Worm (Caenorhabditis elegans) whole organism, late embryonic: ENCODE data around the gene F56D2.3.

ENCODE experiments used
- C38D4.7 ChIP-seq: fragments of 200-800 bp; sonication (Bioruptor generic); optimal IDR thresholded peaks from 2 replicates; lab custom pipeline; 2018; ENCODE audit warnings: mild to moderate bottlenecking, missing genetic modification characterization, moderate library complexity, missing compliant biosample characterization
- F13H6.1 ChIP-seq: sonication (generic microtip); optimal IDR thresholded peaks from 2 replicates; lab custom pipeline; 2016; ENCODE audit warnings: missing genetic modification characterization, missing compliant biosample characterization
- K02D7.2 ChIP-seq: sonication (generic microtip); optimal IDR thresholded peaks from 2 replicates; lab custom pipeline; 2017; ENCODE audit warnings: mild to moderate bottlenecking, missing genetic modification characterization, missing compliant biosample characterization
- K09A11.1 ChIP-seq: sonication (generic microtip); optimal IDR thresholded peaks from 2 replicates; lab custom pipeline; 2017; ENCODE audit warnings: antibody characterized with exemption, mild to moderate bottlenecking, missing genetic modification characterization, missing compliant biosample characterization; ENCODE audit not compliant: insufficient read depth
- T23F11.4 ChIP-seq: fragments of 200-800 bp; sonication (Bioruptor generic); optimal IDR thresholded peaks from 2 replicates; lab custom pipeline; 2018; ENCODE audit warnings: mild to moderate bottlenecking, missing genetic modification characterization, missing compliant biosample characterization
- Y22D7AL.16 ChIP-seq: sonication (generic microtip); optimal IDR thresholded peaks from 2 replicates; lab custom pipeline; 2016; ENCODE audit warnings: missing genetic modification characterization, missing compliant biosample characterization
- ahr-1 ChIP-seq: sonication (generic microtip); optimal IDR thresholded peaks from 2 replicates; lab custom pipeline; 2016; ENCODE audit warnings: missing genetic modification characterization, missing compliant biosample characterization
- ama-1 ChIP-seq: fragments of 150-350 bp; optimal IDR thresholded peaks from 2 replicates; lab custom pipeline; 2014
- ceh-18 ChIP-seq: sonication (generic microtip); optimal IDR thresholded peaks from 2 replicates; lab custom pipeline; 2016; ENCODE audit warnings: missing genetic modification characterization, missing compliant biosample characterization
- ceh-19 ChIP-seq: fragments of 200-800 bp; sonication (Bioruptor generic); optimal IDR thresholded peaks from 2 replicates; lab custom pipeline; 2018; ENCODE audit warnings: mild to moderate bottlenecking, missing genetic modification characterization, missing compliant biosample characterization
- ceh-22 ChIP-seq: sonication (generic microtip); optimal IDR thresholded peaks from 2 replicates; lab custom pipeline; 2017; ENCODE audit warnings: missing biosample characterization, missing genetic modification characterization
- ceh-24 ChIP-seq: sonication (generic microtip); optimal IDR thresholded peaks from 2 replicates; lab custom pipeline; 2016; ENCODE audit warnings: mild to moderate bottlenecking, missing genetic modification characterization, missing compliant biosample characterization
- ceh-30 ChIP-seq: fragments of 150-350 bp; optimal IDR thresholded peaks from 2 replicates; lab custom pipeline; 2014; ENCODE audit warnings: missing biosample characterization, missing genetic modification characterization
- ceh-31 ChIP-seq: sonication (generic microtip); optimal IDR thresholded peaks from 2 replicates; lab custom pipeline; 2016; ENCODE audit warnings: missing genetic modification characterization, missing compliant biosample characterization
- ceh-34 ChIP-seq: sonication (generic microtip); optimal IDR thresholded peaks from 2 replicates; lab custom pipeline; 2016; ENCODE audit warnings: mild to moderate bottlenecking, missing genetic modification characterization, missing compliant biosample characterization
- ceh-45 ChIP-seq: fragments of 200-800 bp; sonication (Bioruptor generic); IDR thresholded peaks from 2 replicates; pipeline ENCODE4 v1.3.6; 2022; ENCODE audit warnings: missing genetic modification reagents, missing genetic modification characterization, missing compliant biosample characterization
- ceh-48 ChIP-seq: sonication (generic microtip); optimal IDR thresholded peaks from 2 replicates; lab custom pipeline; 2016; ENCODE audit warnings: missing genetic modification characterization, inconsistent platforms, missing compliant biosample characterization
- ceh-9 ChIP-seq: sonication (generic microtip); optimal IDR thresholded peaks from 2 replicates; lab custom pipeline; 2016; ENCODE audit warnings: mild to moderate bottlenecking, missing genetic modification characterization, inconsistent platforms, missing compliant biosample characterization
- dmd-4 ChIP-seq: sonication (generic microtip); optimal IDR thresholded peaks from 2 replicates; lab custom pipeline; 2016; ENCODE audit warnings: borderline replicate concordance, missing genetic modification characterization, missing compliant biosample characterization
- dve-1 ChIP-seq: sonication (generic microtip); optimal IDR thresholded peaks from 2 replicates; lab custom pipeline; 2017; ENCODE audit warnings: antibody characterized with exemption, mild to moderate bottlenecking, missing genetic modification characterization, missing compliant biosample characterization
- elt-2 ChIP-seq: sonication (generic microtip); optimal IDR thresholded peaks from 2 replicates; lab custom pipeline; 2016; ENCODE audit warnings: missing genetic modification reagents, missing genetic modification characterization, missing compliant biosample characterization
- elt-4 ChIP-seq: sonication (generic microtip); optimal IDR thresholded peaks from 2 replicates; lab custom pipeline; 2016; ENCODE audit warnings: missing genetic modification characterization, missing compliant biosample characterization
- eyg-1 ChIP-seq: sonication (generic microtip); optimal IDR thresholded peaks from 2 replicates; lab custom pipeline; 2016; ENCODE audit warnings: missing genotype, missing genetic modification characterization, missing compliant biosample characterization
- fkh-10 ChIP-seq: fragments of 150-350 bp; optimal IDR thresholded peaks from 2 replicates; lab custom pipeline; 2014; ENCODE audit warnings: missing biosample characterization, missing genetic modification reagents, missing genetic modification characterization
- fkh-6 ChIP-seq: sonication (generic microtip); optimal IDR thresholded peaks from 2 replicates; lab custom pipeline; 2016; ENCODE audit warnings: missing genetic modification characterization, missing compliant biosample characterization
- gmeb-2 ChIP-seq: sonication (generic microtip); optimal IDR thresholded peaks from 2 replicates; lab custom pipeline; 2016; ENCODE audit warnings: missing genetic modification characterization, inconsistent platforms, missing compliant biosample characterization
- hlh-13 ChIP-seq: fragments of 200-800 bp; sonication (Bioruptor generic); optimal IDR thresholded peaks from 2 replicates; lab custom pipeline; 2018; ENCODE audit warnings: mild to moderate bottlenecking, missing genetic modification characterization, missing compliant biosample characterization
- hlh-15 ChIP-seq: sonication (generic microtip); optimal IDR thresholded peaks from 2 replicates; lab custom pipeline; 2016; ENCODE audit warnings: missing genetic modification characterization, missing compliant biosample characterization
- hlh-30 ChIP-seq: sonication (generic microtip); optimal IDR thresholded peaks from 2 replicates; lab custom pipeline; 2017; ENCODE audit warnings: antibody characterized with exemption, missing genetic modification characterization, missing compliant biosample characterization; ENCODE audit not compliant: insufficient read depth
- hlh-6 ChIP-seq: sonication (generic microtip); optimal IDR thresholded peaks from 2 replicates; lab custom pipeline; 2016; ENCODE audit warnings: missing genotype, missing genetic modification characterization, missing compliant biosample characterization
- hlh-8 ChIP-seq: sonication (generic microtip); optimal IDR thresholded peaks from 2 replicates; lab custom pipeline; 2016; ENCODE audit warnings: missing genotype, missing genetic modification characterization, missing compliant biosample characterization
- lin-11 ChIP-seq: fragments of 200-800 bp; sonication (Bioruptor generic); optimal IDR thresholded peaks from 2 replicates; lab custom pipeline; 2018; ENCODE audit warnings: mild to moderate bottlenecking, missing genetic modification characterization, missing compliant biosample characterization
- madf-2 ChIP-seq: sonication (generic microtip); optimal IDR thresholded peaks from 2 replicates; lab custom pipeline; 2017; ENCODE audit warnings: missing genetic modification characterization, missing compliant biosample characterization
- mec-3 ChIP-seq: sonication (generic microtip); optimal IDR thresholded peaks from 2 replicates; lab custom pipeline; 2016; ENCODE audit warnings: borderline replicate concordance, missing genetic modification characterization, missing compliant biosample characterization
- nhr-232 ChIP-seq: sonication (generic microtip); optimal IDR thresholded peaks from 2 replicates; lab custom pipeline; 2016; ENCODE audit warnings: missing genetic modification characterization, missing compliant biosample characterization
- npax-4 ChIP-seq: sonication (generic microtip); optimal IDR thresholded peaks from 2 replicates; lab custom pipeline; 2016; ENCODE audit warnings: missing genetic modification characterization, missing compliant biosample characterization
- odd-2 ChIP-seq: sonication (generic microtip); optimal IDR thresholded peaks from 2 replicates; lab custom pipeline; 2017; ENCODE audit warnings: antibody characterized with exemption, mild to moderate bottlenecking, missing genetic modification characterization, missing compliant biosample characterization
- pag-3 ChIP-seq: sonication (generic microtip); optimal IDR thresholded peaks from 2 replicates; lab custom pipeline; 2016; ENCODE audit warnings: missing compliant biosample characterization, missing genetic modification characterization, borderline replicate concordance
- pat-9 ChIP-seq: fragments of 200-800 bp; sonication (Bioruptor generic); optimal IDR thresholded peaks from 2 replicates; lab custom pipeline; 2018; ENCODE audit warnings: mild to moderate bottlenecking, missing genetic modification characterization, moderate library complexity, missing compliant biosample characterization
- pax-1 ChIP-seq: fragments of 150-350 bp; optimal IDR thresholded peaks from 2 replicates; lab custom pipeline; 2014; ENCODE audit warnings: missing biosample characterization, missing genetic modification characterization
- pha-4 ChIP-seq: fragments of 150-350 bp; optimal IDR thresholded peaks from 2 replicates; lab custom pipeline; 2018; ENCODE audit warnings: missing biosample characterization, missing genetic modification reagents, missing genetic modification characterization
- pqm-1 ChIP-seq: sonication (generic microtip); optimal IDR thresholded peaks from 2 replicates; lab custom pipeline; 2016; ENCODE audit warnings: missing genetic modification characterization, missing compliant biosample characterization
- rnt-1 ChIP-seq: sonication (generic microtip); optimal IDR thresholded peaks from 2 replicates; lab custom pipeline; 2016; ENCODE audit warnings: missing genetic modification characterization, missing compliant biosample characterization
- sdc-2 ChIP-seq: sonication (generic microtip); optimal IDR thresholded peaks from 2 replicates; lab custom pipeline; 2016; ENCODE audit warnings: missing genotype, missing genetic modification characterization, missing compliant biosample characterization
- sox-2 ChIP-seq: fragments of 200-800 bp; sonication (Bioruptor generic); IDR thresholded peaks from 2 replicates; pipeline ENCODE4 v1.3.6; 2022; ENCODE audit warnings: missing genetic modification reagents, missing genetic modification characterization, missing compliant biosample characterization
- sox-4 ChIP-seq: sonication (generic microtip); optimal IDR thresholded peaks from 2 replicates; lab custom pipeline; 2017; ENCODE audit warnings: mild to moderate bottlenecking, missing genetic modification characterization, inconsistent platforms, missing compliant biosample characterization
- syd-9 ChIP-seq: sonication (generic microtip); optimal IDR thresholded peaks from 2 replicates; lab custom pipeline; 2016; ENCODE audit warnings: mild to moderate bottlenecking, missing genetic modification characterization, moderate library complexity, missing compliant biosample characterization
- tbx-7 ChIP-seq: sonication (generic microtip); optimal IDR thresholded peaks from 2 replicates; lab custom pipeline; 2016; ENCODE audit warnings: missing genotype, missing genetic modification characterization, missing compliant biosample characterization
- unc-86 ChIP-seq: sonication (generic microtip); optimal IDR thresholded peaks from 2 replicates; lab custom pipeline; 2016; ENCODE audit warnings: missing genetic modification characterization, missing compliant biosample characterization
- zip-5 ChIP-seq: sonication (generic microtip); optimal IDR thresholded peaks from 2 replicates; lab custom pipeline; 2016; ENCODE audit warnings: missing genetic modification characterization, missing compliant biosample characterization
- ztf-16 ChIP-seq: sonication (generic microtip); optimal IDR thresholded peaks from 2 replicates; lab custom pipeline; 2017; ENCODE audit warnings: missing genetic modification characterization, missing compliant biosample characterization

F56D2.3 gene

ce11 chrIII:5601999-5602398 lies 17.3 kb downstream of the F56D2.3 start (continued):
- TF ChIP-seq K09A11.1 (tag; lab: Kevin White, UChicago) (peak; percentile 87), rnt-1 (peak; percentile 88), pag-3 (no peak), C38D4.7 (GFP tag; lab: Kevin White, UChicago) (peak; percentile 90), eyg-1 (peak; percentile 91), ceh-31 (tag; lab: Kevin White, UChicago) (peak; percentile 57), ceh-9 (tag; lab: Kevin White, UChicago) (peak; percentile 54), madf-2 (tag; lab: Kevin White, UChicago) (peak; percentile 86), ceh-18 (tag; lab: Kevin White, UChicago) (peak; percentile 90), ceh-30 (tag; lab: Kevin White, UChicago) (peak; percentile 10), unc-86 (peak; percentile 92), pat-9 (tag; lab: Kevin White, UChicago) (peak; percentile 97), odd-2 (tag; lab: Kevin White, UChicago) (peak; percentile 65), ceh-24 (tag; lab: Kevin White, UChicago) (peak; percentile 80), ceh-45 (peak; percentile 93), F13H6.1 (tag; lab: Kevin White, UChicago) (peak; percentile 83), pha-4 (tag; lab: Kevin White, UChicago) (no peak), Y22D7AL.16 (tag; lab: Kevin White, UChicago) (peak; percentile 87), zip-5 (tag; lab: Kevin White, UChicago) (peak; percentile 77), ceh-48 (tag; lab: Kevin White, UChicago) (peak; percentile 82), hlh-8 (peak; percentile 71), gmeb-2 (tag; lab: Kevin White, UChicago) (peak; percentile 88), hlh-15 (peak; percentile 36), elt-2 (tag; lab: Kevin White, UChicago) (peak; percentile 95), fkh-6 (tag; lab: Kevin White, UChicago) (peak; percentile 91), npax-4 (tag; lab: Kevin White, UChicago) (peak; percentile 85), sox-2 (GFP tag; lab: Robert Waterston, UW) (peak; percentile 88), ceh-34 (tag; lab: Kevin White, UChicago) (peak; percentile 88), sox-4 (tag; lab: Kevin White, UChicago) (peak; percentile 91), ztf-16 (tag; lab: Kevin White, UChicago) (peak; percentile 92), nhr-232 (tag; lab: Kevin White, UChicago) (peak; percentile 95), mec-3 (tag; lab: Kevin White, UChicago) (peak; percentile 35), dmd-4 (tag; lab: Kevin White, UChicago) (peak; percentile 83), syd-9 (tag; lab: Kevin White, UChicago) (peak; percentile 82), hlh-13 (GFP tag; lab: Kevin White, UChicago) (peak; percentile 89), K02D7.2 (peak; percentile 80)
- TF ChIP-seq, all 69 proteins: peak for 59

ce11 chrIII:5603439-5603986 lies 18.8 kb downstream of the F56D2.3 start, which contains the start of gene madf-11:
Gene madf-11 (minus strand): TSS chrIII:5603489.
- TF ChIP-seq T23F11.4 (GFP tag; lab: Kevin White, UChicago) (no peak), hlh-15 (no peak), pax-1 (tag; lab: Kevin White, UChicago) (peak; percentile 3), gmeb-2 (tag; lab: Kevin White, UChicago) (no peak), ceh-19 (GFP tag; lab: Kevin White, UChicago) (peak; percentile 29), sdc-2 (tag; lab: Kevin White, UChicago) (peak; percentile 17), ahr-1 (no peak), fkh-10 (GFP tag; lab: Kevin White, UChicago) (no peak), pat-9 (tag; lab: Kevin White, UChicago) (no peak), ceh-22 (tag; lab: Kevin White, UChicago) (no peak), dve-1 (no peak), elt-4 (tag; lab: Kevin White, UChicago) (no peak), ceh-31 (tag; lab: Kevin White, UChicago) (peak; percentile 94), pqm-1 (tag; lab: Kevin White, UChicago) (no peak), pag-3 (no peak), hlh-30 (no peak), lin-11 (no peak), ceh-18 (tag; lab: Kevin White, UChicago) (peak; percentile 26), ama-1 (lab: Kevin White, UChicago) (no peak), tbx-7 (tag; lab: Kevin White, UChicago) (peak; percentile 70), K02D7.2 (no peak), hlh-6 (tag; lab: Kevin White, UChicago) (peak; percentile 49), ceh-9 (tag; lab: Kevin White, UChicago) (no peak), ceh-34 (tag; lab: Kevin White, UChicago) (peak; percentile 26), rnt-1 (peak; percentile 74)
